Worm (Caenorhabditis elegans): ENCODE results near the gene C33B4.4.

The C33B4.4 gene

ce11 chrII:11336163-11336562 lies 47.1 kb downstream of the C33B4.4 start:
- TF ChIP-seq unc-62 (GFP tag; optimal IDR thresholded peaks at IDR 0.05) = no peak

ce11 chrII:11335670-11336069 lies 47.6 kb downstream of the C33B4.4 start:
- no peak for TF ChIP-seq unc-62 (GFP tag; optimal IDR thresholded peaks at IDR 0.05)

DNA sequence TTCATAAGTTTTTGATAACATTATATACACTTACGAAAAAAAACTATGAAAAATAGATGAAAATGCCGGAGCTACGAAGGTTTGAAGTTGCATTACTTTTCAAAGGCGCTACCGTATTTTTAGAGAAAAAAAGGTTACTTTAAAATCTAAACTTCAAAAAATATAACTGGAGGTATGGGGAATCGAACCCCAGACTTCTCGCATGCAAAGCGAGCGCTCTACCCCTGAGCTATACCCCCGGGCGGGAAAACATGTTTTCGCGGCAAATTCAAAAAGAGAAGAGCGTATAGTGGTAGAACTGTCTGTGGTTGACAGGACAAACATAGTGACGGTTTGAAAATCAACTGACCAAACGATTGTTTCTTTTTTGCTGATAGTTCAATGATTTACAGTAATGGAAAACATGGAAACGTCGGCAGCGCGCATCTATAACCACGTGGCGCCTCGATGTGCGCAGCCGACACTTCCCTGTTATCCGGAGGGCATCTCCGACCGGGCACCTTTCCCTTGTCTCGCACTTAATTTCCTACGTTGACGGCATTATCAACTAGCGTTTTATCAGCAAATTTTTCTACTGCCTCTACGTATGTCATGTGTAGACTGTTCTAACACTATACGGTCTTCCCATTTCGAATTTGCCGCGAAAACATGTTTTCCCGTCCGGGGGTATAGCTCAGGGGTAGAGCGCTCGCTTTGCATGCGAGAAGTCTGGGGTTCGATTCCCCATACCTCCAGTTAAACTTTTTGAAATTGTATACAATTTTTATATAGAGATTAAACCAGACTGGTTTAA lies 49.2 kb downstream of the C33B4.4 start:
- no peak for TF ChIP-seq unc-62 (GFP tag; optimal IDR thresholded peaks at IDR 0.05)

DNA sequence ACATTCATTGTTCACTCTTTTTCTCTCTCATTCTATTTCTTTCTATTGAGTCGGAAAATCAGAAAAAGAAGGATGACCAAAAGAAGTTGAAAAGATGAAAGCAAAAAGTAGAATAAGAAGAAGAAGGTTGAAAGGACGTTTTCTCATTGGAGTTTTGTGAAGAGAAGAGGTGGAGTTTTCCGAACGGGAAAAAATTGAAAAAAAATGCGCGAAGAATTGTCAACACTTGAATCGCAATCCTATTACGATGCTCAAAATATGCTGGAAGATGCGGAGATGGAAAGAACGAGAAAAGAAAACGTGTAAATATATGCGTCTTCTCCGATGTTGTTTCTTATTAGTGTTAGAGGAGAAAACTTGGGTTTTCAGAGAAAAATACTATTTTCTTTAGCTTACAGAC lies 49.9 kb downstream of the C33B4.4 start:
- TF ChIP-seq unc-62 (GFP tag; optimal IDR thresholded peaks at IDR 0.05) = no peak

- TF ChIP-seq unc-62 (GFP tag; optimal IDR thresholded peaks at IDR 0.05) = no peak
Observed at ce11 chrII:11329021-11329479, 54.2 kb downstream of the C33B4.4 start, which contains the start of gene tag-180. Gene tag-180, minus strand, starts transcription at chrII:11329429.
